Worm (Caenorhabditis elegans) whole organism, L3 larva: ENCODE data around the gene blos-7.

Experiments used
- ZK546.5 ChIP-seq: sonication (generic microtip); optimal IDR thresholded peaks from 2 replicates; lab custom pipeline; 2017; ENCODE audit warnings: missing biosample characterization, missing genetic modification characterization
- ama-1 ChIP-seq: fragments of 150-350 bp; optimal IDR thresholded peaks from 2 replicates; lab custom pipeline; 2018
- fkh-10 ChIP-seq: sonication (generic microtip); optimal IDR thresholded peaks from 2 replicates; lab custom pipeline; 2017; ENCODE audit warnings: missing biosample characterization, missing genetic modification reagents, missing genetic modification characterization
- nfya-1 ChIP-seq: sonication (generic microtip); optimal IDR thresholded peaks from 2 replicates; lab custom pipeline; 2017; ENCODE audit warnings: missing genetic modification characterization, mild to moderate bottlenecking, missing compliant biosample characterization, antibody characterized with exemption, moderate library complexity; ENCODE audit not compliant: insufficient read depth
- nhr-12 ChIP-seq: fragments of 150-350 bp; optimal IDR thresholded peaks from 2 replicates; lab custom pipeline; 2014; ENCODE audit warnings: missing biosample characterization, missing genetic modification characterization
- nhr-76 ChIP-seq: fragments of 150-350 bp; sonication (generic microtip); optimal IDR thresholded peaks from 5 replicates; lab custom pipeline; 2014; ENCODE audit warnings: missing biosample characterization, missing genetic modification characterization
- snpc-4 ChIP-seq: fragments of 150-350 bp; optimal IDR thresholded peaks from 2 replicates; lab custom pipeline; 2014; ENCODE audit warnings: missing biosample characterization, missing genetic modification characterization
- tbx-2 ChIP-seq: sonication (generic microtip); optimal IDR thresholded peaks from 2 replicates; lab custom pipeline; 2016; ENCODE audit warnings: mild to moderate bottlenecking, missing genetic modification characterization, missing compliant biosample characterization

ce11 chrIV:3539253-3539652, 43.5 kb downstream of the blos-7 start:
- TF ChIP-seq nfya-1 (tag; lab: Kevin White, UChicago) (no peak), nhr-12 (no peak), tbx-2 (tag; lab: Kevin White, UChicago) (no peak), ama-1 (lab: Kevin White, UChicago) (no peak), nhr-76 (tag; lab: Kevin White, UChicago) (no peak), ZK546.5 (no peak), fkh-10 (no peak), snpc-4 (no peak)
